Worm (Caenorhabditis elegans): Measurements from ENCODE around the gene hsd-3.

Gene hsd-3

ce11 chrX:5059163-5059562 lies 50.1 kb downstream of the hsd-3 start, which contains the start of gene C24H10.4:
C24H10.4 (minus strand) TSS chrX:5059263.
- TF ChIP-seq nhr-10 (tag; optimal IDR thresholded peaks at IDR 0.05) (no peak), unc-39 (tag; optimal IDR thresholded peaks at IDR 0.05) (no peak), ama-1 (optimal IDR thresholded peaks at IDR 0.05) (no peak), mdl-1 (tag; optimal IDR thresholded peaks at IDR 0.05) (no peak), F13H6.1 (tag; optimal IDR thresholded peaks at IDR 0.05) (no peak), elt-1 (tag; optimal IDR thresholded peaks at IDR 0.05) (no peak), crh-2 (tag; optimal IDR thresholded peaks at IDR 0.05) (no peak), egl-27 (tag; optimal IDR thresholded peaks at IDR 0.05) (no peak), nhr-23 (tag; optimal IDR thresholded peaks at IDR 0.05) (no peak), zag-1 (tag; optimal IDR thresholded peaks at IDR 0.05) (no peak), aly-2 (tag; optimal IDR thresholded peaks at IDR 0.05) (no peak)

- TF ChIP-seq sem-4 (tag; optimal IDR thresholded peaks at IDR 0.05) (no peak), nhr-6 (tag; optimal IDR thresholded peaks at IDR 0.05) (no peak), nhr-129 (tag; optimal IDR thresholded peaks at IDR 0.05) (no peak), unc-62 (GFP tag; optimal IDR thresholded peaks at IDR 0.05) (no peak), nhr-237 (tag; optimal IDR thresholded peaks at IDR 0.05) (no peak), aly-2 (tag; optimal IDR thresholded peaks at IDR 0.05) (no peak), nhr-12 (tag; optimal IDR thresholded peaks at IDR 0.05) (no peak), ZK546.5 (tag; optimal IDR thresholded peaks at IDR 0.05) (no peak), lin-13 (GFP tag; optimal IDR thresholded peaks at IDR 0.05) (no peak), gmeb-1 (tag; optimal IDR thresholded peaks at IDR 0.05) (no peak), nhr-25 (tag; optimal IDR thresholded peaks at IDR 0.05) (no peak), snpc-4 (tag; optimal IDR thresholded peaks at IDR 0.05) (no peak), elt-3 (tag; optimal IDR thresholded peaks at IDR 0.05) (no peak), nhr-11 (tag; optimal IDR thresholded peaks at IDR 0.05) (no peak)
Observed at ce11 chrX:5060756-5061155, 51.7 kb downstream of the hsd-3 start, which contains the start of gene C24H10.3. C24H10.3 (plus strand) TSS chrX:5061056.

Data from whole organism, L2 larva.